Fruit fly (Drosophila melanogaster) whole organism, embryonic: ENCODE results near the gene Gnf1.
A peak's percentile ranks its signal among the peaks of the same experiment; 100 is the strongest.

Experiments used
- CG10565 ChIP-seq: fragments of 200-800 bp; sonication (Bioruptor generic); optimal IDR thresholded peaks from 3 replicates; lab custom pipeline; 2016; ENCODE audit warnings: missing biosample characterization, mild to moderate bottlenecking, missing genetic modification characterization
- CG3995 ChIP-seq: fragments of 200-800 bp; sonication (Bioruptor generic); optimal IDR thresholded peaks from 3 replicates; lab custom pipeline; 2016; ENCODE audit warnings: missing biosample characterization, missing genetic modification characterization
- CG9932 ChIP-seq: fragments of 200-800 bp; sonication (Bioruptor generic); IDR thresholded peaks from 2 replicates; pipeline ENCODE4 v1.3.6; 2022; ENCODE audit warnings: missing biosample characterization, missing genetic modification characterization
- Drgx ChIP-seq: fragments of 200-800 bp; sonication (Bioruptor generic); IDR thresholded peaks from 2 replicates; pipeline ENCODE4 v1.3.6; 2022; ENCODE audit warnings: missing biosample characterization, missing genetic modification characterization
- gsb ChIP-seq: fragments of 200-800 bp; sonication (Bioruptor generic); IDR thresholded peaks from 2 replicates; pipeline ENCODE4 v1.3.6; 2022; ENCODE audit warnings: missing biosample characterization, missing genetic modification characterization
- zfh1 ChIP-seq: fragments of 200-800 bp; sonication (Bioruptor generic); IDR thresholded peaks from 3 replicates; pipeline ENCODE4 v1.3.6; 2022; ENCODE audit warnings: missing biosample characterization, missing genetic modification characterization

Gnf1 gene

dm6 chr3R:4957812-4958211, 51.4 kb downstream of the Gnf1 start:
- 0 out of 3 replicates have a peak, but pooled peaks have one; percentile 6 for TF ChIP-seq zfh1 (GFP tag; lab: Robert Waterston, UW)
- no peak for TF ChIP-seq CG10565 (GFP tag; lab: Kevin White, UChicago)
- TF ChIP-seq CG9932 (GFP tag; lab: Robert Waterston, UW): peak; percentile 15; the same call in 1 of the 2 replicates
- peak; percentile 24; the same call in 1 of the 2 replicates for TF ChIP-seq gsb (GFP tag; lab: Robert Waterston, UW)
- peak; percentile 63 for TF ChIP-seq Drgx
- TF ChIP-seq CG3995 (GFP tag; lab: Kevin White, UChicago): no peak
